Fruit fly (Drosophila melanogaster): ENCODE results near the gene pix.
A peak's percentile ranks its signal among the peaks of the same experiment; 100 is the strongest.

The pix gene

dm6 chr3L:8924417-8924913 lies 50.1 kb downstream of the pix start (continued):
- TF ChIP-seq fd85E (GFP tag; optimal IDR thresholded peaks at IDR 0.05) = no peak
- no peak for TF ChIP-seq spab (GFP tag; optimal IDR thresholded peaks at IDR 0.05)
- no peak for TF ChIP-seq Hr39 (GFP tag; optimal IDR thresholded peaks at IDR 0.05)
- TF ChIP-seq Smox (GFP tag; optimal IDR thresholded peaks at IDR 0.05) = peak; percentile 28
- TF ChIP-seq dac (GFP tag; optimal IDR thresholded peaks at IDR 0.05) = no peak
- TF ChIP-seq CG34406 (GFP tag; optimal IDR thresholded peaks at IDR 0.05) = no peak
- no peak for TF ChIP-seq CG6854 (GFP tag; optimal IDR thresholded peaks at IDR 0.05)
- no peak for TF ChIP-seq fd59A (GFP tag; optimal IDR thresholded peaks at IDR 0.05)
- no peak for TF ChIP-seq CG3919 (GFP tag; optimal IDR thresholded peaks at IDR 0.05)
- TF ChIP-seq CG7368 (GFP tag; optimal IDR thresholded peaks at IDR 0.05) = no peak
- TF ChIP-seq Sox14 (GFP tag; optimal IDR thresholded peaks at IDR 0.05) = peak; percentile 1
- TF ChIP-seq Eip93F (GFP tag; optimal IDR thresholded peaks at IDR 0.05) = no peak
